Fruit fly (Drosophila melanogaster): ENCODE results near the gene Ssl1.
A peak's percentile ranks its signal among the peaks of the same experiment; 100 is the strongest.

Gene Ssl1

DNA sequence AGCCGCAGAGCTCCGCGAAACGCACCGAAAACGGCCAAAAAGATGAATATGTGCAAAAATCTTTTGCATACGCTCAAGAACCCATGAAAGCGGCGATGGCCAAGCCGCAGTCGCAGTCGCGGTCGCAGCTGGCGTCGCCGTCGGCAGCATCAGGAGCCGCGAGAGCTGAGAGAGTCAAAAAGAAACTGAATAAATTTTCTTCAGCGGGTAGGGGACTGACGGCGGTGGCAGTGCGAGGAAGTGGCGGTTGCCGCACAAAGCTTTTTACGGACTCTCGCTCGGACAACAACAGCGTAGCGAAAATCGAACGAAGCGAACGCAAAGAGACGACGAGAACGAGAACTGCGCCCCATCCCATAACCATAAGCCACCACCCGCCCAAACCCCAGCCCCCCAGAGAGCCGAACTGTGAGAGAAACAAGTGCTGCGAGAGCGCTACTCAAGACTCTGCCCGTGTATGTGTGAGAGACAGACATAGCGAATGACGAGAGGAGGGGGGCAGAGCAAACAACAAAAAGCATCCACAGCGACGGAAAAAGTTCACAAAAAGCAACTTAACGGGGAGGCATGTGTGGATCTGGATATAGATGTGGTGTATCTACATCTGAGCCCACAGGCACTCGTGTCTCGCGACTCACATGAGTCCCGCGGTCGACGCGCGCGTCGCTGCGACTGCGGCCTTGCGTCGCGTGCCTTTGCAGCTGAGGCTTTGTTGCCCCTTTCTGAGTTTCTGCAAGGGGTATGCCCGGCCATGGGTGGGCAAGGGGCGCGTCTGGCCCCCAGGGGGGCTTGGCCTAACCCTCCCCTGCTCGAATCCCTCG lies 43.5 kb upstream of the Ssl1 start, which contains the start of gene jim (continued):
- TF ChIP-seq unpg (GFP tag; optimal IDR thresholded peaks at IDR 0.05) (no peak), CG10654 (GFP tag; optimal IDR thresholded peaks at IDR 0.05) (no peak), Ets65A (GFP tag) (no peak), CG11695 (GFP tag; IDR thresholded peaks at IDR 0.05) (0 out of 3 replicates have a peak, but pooled peaks have one; percentile 8), CG16779 (GFP tag; IDR thresholded peaks at IDR 0.05) (no peak), ash1 (GFP tag; optimal IDR thresholded peaks at IDR 0.05) (peak; percentile 51), CG8281 (tag; optimal IDR thresholded peaks at IDR 0.05) (no peak), CG2712 (tag; optimal IDR thresholded peaks at IDR 0.05) (no peak), CG2889 (GFP tag; IDR thresholded peaks at IDR 0.05) (no peak), CG15269 (tag; optimal IDR thresholded peaks at IDR 0.05) (no peak), croc (GFP tag; conservative IDR thresholded peaks at IDR 0.05) (no peak), peb (GFP tag; IDR thresholded peaks at IDR 0.05) (no peak), Hmr (GFP tag; optimal IDR thresholded peaks at IDR 0.05) (peak; percentile 60), vfl (GFP tag; optimal IDR thresholded peaks at IDR 0.05) (no peak), nerfin-2 (GFP tag; IDR thresholded peaks at IDR 0.05; ENCODE audit: partially characterized antibody) (no peak), pzg (GFP tag; optimal IDR thresholded peaks at IDR 0.05) (no peak), CG9727 (GFP tag; optimal IDR thresholded peaks at IDR 0.05) (no peak), CTCF (GFP tag; optimal IDR thresholded peaks at IDR 0.05) (no peak), trem (tag; optimal IDR thresholded peaks at IDR 0.05) (no peak), Tbp (GFP tag; optimal IDR thresholded peaks at IDR 0.05) (no peak), Max (GFP tag; optimal IDR thresholded peaks at IDR 0.05) (no peak), Bgb (GFP tag; IDR thresholded peaks at IDR 0.05; ENCODE audit: partially characterized antibody) (no peak; the same call in 1 of the 2 replicates), Lim3 (GFP tag; IDR thresholded peaks at IDR 0.05) (no peak), CG34422 (GFP tag; IDR thresholded peaks at IDR 0.05) (peak; percentile 29; the same call in 1 of the 3 replicates), CG14965 (GFP tag; optimal IDR thresholded peaks at IDR 0.05; ENCODE audit: borderline replicate concordance) (no peak), Dad (GFP tag; optimal IDR thresholded peaks at IDR 0.05) (no peak), bsh (GFP tag; optimal IDR thresholded peaks at IDR 0.05) (peak in 1 of 2 experiments; percentile 63), Stat92E (GFP tag; optimal IDR thresholded peaks at IDR 0.05) (no peak), sqz (GFP tag; optimal IDR thresholded peaks at IDR 0.05) (peak; percentile 26), CG9876 (GFP tag; optimal IDR thresholded peaks at IDR 0.05) (no peak), eyg (GFP tag; optimal IDR thresholded peaks at IDR 0.05) (no peak), CG12071 (GFP tag; optimal IDR thresholded peaks at IDR 0.05) (peak; percentile 30), Sox102F (GFP tag; optimal IDR thresholded peaks at IDR 0.05) (no peak), CG30431 (GFP tag; optimal IDR thresholded peaks at IDR 0.05) (no peak), CG13775 (GFP tag; optimal IDR thresholded peaks at IDR 0.05) (no peak), row (GFP tag; IDR thresholded peaks at IDR 0.05) (no peak), dpn (GFP tag; optimal IDR thresholded peaks at IDR 0.05) (no peak), her (GFP tag; optimal IDR thresholded peaks at IDR 0.05) (no peak), Usf (GFP tag; optimal IDR thresholded peaks at IDR 0.05) (no peak), zen (tag; optimal IDR thresholded peaks at IDR 0.05) (no peak), Fer2 (tag; optimal IDR thresholded peaks at IDR 0.05) (no peak), gce (GFP tag; IDR thresholded peaks at IDR 0.05) (no peak), Abd-B (GFP tag; optimal IDR thresholded peaks at IDR 0.05) (no peak), CG2199 (GFP tag; IDR thresholded peaks at IDR 0.05) (no peak), CG9797 (GFP tag; optimal IDR thresholded peaks at IDR 0.05) (no peak), abd-A (tag; optimal IDR thresholded peaks at IDR 0.05) (peak; percentile 83), CG43689 (GFP tag; IDR thresholded peaks at IDR 0.05) (no peak), CG12391 (tag; optimal IDR thresholded peaks at IDR 0.05) (no peak), Taf1 (GFP tag; IDR thresholded peaks at IDR 0.05) (no peak), sens-2 (GFP tag; IDR thresholded peaks at IDR 0.05) (no peak)
